Fruit fly (Drosophila melanogaster) whole organism, prepupa: ENCODE results near the gene CG44090.

ENCODE experiments used
- Blimp-1 ChIP-seq: fragments of 200-800 bp; sonication (Bioruptor generic); optimal IDR thresholded peaks from 3 replicates; lab custom pipeline; 2017; ENCODE audit warnings: missing biosample characterization, missing genetic modification characterization, mild to moderate bottlenecking, moderate library complexity, missing genetic modification reagents
- CG10631 ChIP-seq: fragments of 200-800 bp; sonication (Bioruptor generic); optimal IDR thresholded peaks from 2 replicates; lab custom pipeline; 2016; ENCODE audit warnings: missing biosample characterization, missing genetic modification characterization
- CG10669 ChIP-seq: fragments of 200-800 bp; sonication (Bioruptor generic); optimal IDR thresholded peaks from 3 replicates; lab custom pipeline; 2018; ENCODE audit warnings: missing biosample characterization, mild to moderate bottlenecking, missing genetic modification characterization, moderate library complexity
- CG11294 ChIP-seq: fragments of 200-800 bp; sonication (Bioruptor generic); IDR thresholded peaks from 2 replicates; pipeline ENCODE4 v1.3.6; 2022; ENCODE audit warnings: missing biosample characterization, missing genetic modification characterization
- CG11762 ChIP-seq: fragments of 200-800 bp; sonication (Bioruptor generic); optimal IDR thresholded peaks from 3 replicates; lab custom pipeline; 2016; ENCODE audit warnings: missing biosample characterization, missing genetic modification characterization; ENCODE audit not compliant: insufficient read depth
- CG1621 ChIP-seq: fragments of 200-800 bp; sonication (Bioruptor generic); optimal IDR thresholded peaks from 3 replicates; lab custom pipeline; 2018; ENCODE audit warnings: missing biosample characterization, mild to moderate bottlenecking, missing genetic modification characterization
- CG31627 ChIP-seq: fragments of 200-800 bp; sonication (Bioruptor generic); optimal IDR thresholded peaks from 3 replicates; lab custom pipeline; 2016; ENCODE audit warnings: missing biosample characterization, missing genetic modification characterization
- CG32006 ChIP-seq: fragments of 200-800 bp; sonication (Bioruptor generic); optimal IDR thresholded peaks from 3 replicates; lab custom pipeline; 2017; ENCODE audit warnings: missing biosample characterization, mild to moderate bottlenecking, missing genetic modification characterization
- CG34406 ChIP-seq: fragments of 200-800 bp; sonication (Bioruptor generic); optimal IDR thresholded peaks from 3 replicates; lab custom pipeline; 2016; ENCODE audit warnings: missing biosample characterization, missing genetic modification characterization
- CG3919 ChIP-seq: fragments of 200-800 bp; sonication (Bioruptor generic); optimal IDR thresholded peaks from 3 replicates; lab custom pipeline; 2016; ENCODE audit warnings: missing biosample characterization, missing genetic modification characterization
- CG4318 ChIP-seq: fragments of 200-800 bp; sonication (Bioruptor generic); optimal IDR thresholded peaks from 3 replicates; lab custom pipeline; 2017; ENCODE audit warnings: missing biosample characterization, mild to moderate bottlenecking, missing genetic modification characterization
- CG6276 ChIP-seq: fragments of 200-800 bp; sonication (Bioruptor generic); optimal IDR thresholded peaks from 2 replicates; lab custom pipeline; 2017; ENCODE audit warnings: missing biosample characterization, mild to moderate bottlenecking, missing genetic modification characterization
- CG6792 ChIP-seq: fragments of 200-800 bp; sonication (Bioruptor generic); optimal IDR thresholded peaks from 3 replicates; lab custom pipeline; 2016; ENCODE audit warnings: missing biosample characterization, missing genetic modification characterization
- CG6854 ChIP-seq: fragments of 200-800 bp; sonication (Bioruptor generic); optimal IDR thresholded peaks from 2 replicates; lab custom pipeline; 2017; ENCODE audit warnings: missing biosample characterization, mild to moderate bottlenecking, missing genetic modification characterization
- CG7368 ChIP-seq: fragments of 200-800 bp; sonication (Bioruptor generic); optimal IDR thresholded peaks from 3 replicates; lab custom pipeline; 2016; ENCODE audit warnings: missing biosample characterization, missing genetic modification characterization
- CG9139 ChIP-seq: fragments of 200-800 bp; sonication (Bioruptor generic); optimal IDR thresholded peaks from 3 replicates; lab custom pipeline; 2017; ENCODE audit warnings: missing biosample characterization, mild to moderate bottlenecking, missing genetic modification characterization
- Eip75B ChIP-seq: fragments of 200-800 bp; sonication (Bioruptor generic); optimal IDR thresholded peaks from 3 replicates; lab custom pipeline; 2016; ENCODE audit warnings: missing biosample characterization, missing genetic modification characterization
- Eip78C ChIP-seq: fragments of 200-800 bp; sonication (Bioruptor generic); peaks from one replicate; lab custom pipeline; 2016; ENCODE audit warnings: missing biosample characterization, missing genetic modification characterization
- Ets21C ChIP-seq: fragments of 200-800 bp; sonication (Bioruptor generic); optimal IDR thresholded peaks from 3 replicates; lab custom pipeline; 2016; ENCODE audit warnings: missing biosample characterization, missing genetic modification characterization
- Ets96B ChIP-seq: fragments of 200-800 bp; optimal IDR thresholded peaks from 2 replicates; lab custom pipeline; 2019; ENCODE audit warnings: missing biosample characterization, mild to moderate bottlenecking, missing genetic modification characterization, moderate library complexity
- Hr39 ChIP-seq: fragments of 200-800 bp; sonication (Bioruptor generic); optimal IDR thresholded peaks from 2 replicates; lab custom pipeline; 2016; ENCODE audit warnings: missing biosample characterization, missing genetic modification characterization
- Hr4 ChIP-seq: fragments of 200-800 bp; sonication (Bioruptor generic); optimal IDR thresholded peaks from 3 replicates; lab custom pipeline; 2016; ENCODE audit warnings: missing biosample characterization, missing genetic modification characterization
- Lpt ChIP-seq: fragments of 200-800 bp; sonication (Bioruptor generic); optimal IDR thresholded peaks from 3 replicates; lab custom pipeline; 2016; ENCODE audit warnings: missing biosample characterization, missing genetic modification characterization
- Met ChIP-seq: fragments of 200-800 bp; sonication (Bioruptor generic); optimal IDR thresholded peaks from 3 replicates; lab custom pipeline; 2016; ENCODE audit warnings: missing biosample characterization, missing genetic modification characterization
- OdsH ChIP-seq: fragments of 200-800 bp; sonication (Bioruptor generic); optimal IDR thresholded peaks from 3 replicates; lab custom pipeline; 2016; ENCODE audit warnings: missing biosample characterization, missing genetic modification characterization
- Smox ChIP-seq: fragments of 200-800 bp; sonication (Bioruptor generic); optimal IDR thresholded peaks from 3 replicates; lab custom pipeline; 2016; ENCODE audit warnings: missing biosample characterization, missing genetic modification characterization
- Sox14 ChIP-seq: fragments of 200-800 bp; sonication (Bioruptor generic); optimal IDR thresholded peaks from 3 replicates; lab custom pipeline; 2016; ENCODE audit warnings: missing biosample characterization, missing genetic modification characterization
- Sox15 ChIP-seq: fragments of 200-800 bp; sonication (Bioruptor generic); optimal IDR thresholded peaks from 3 replicates; lab custom pipeline; 2016; ENCODE audit warnings: missing biosample characterization, missing genetic modification characterization
- achi ChIP-seq: fragments of 200-800 bp; sonication (Bioruptor generic); optimal IDR thresholded peaks from 3 replicates; lab custom pipeline; 2016; ENCODE audit warnings: missing biosample characterization, missing genetic modification characterization
- acj6 ChIP-seq: fragments of 200-800 bp; sonication (Bioruptor generic); optimal IDR thresholded peaks from 3 replicates; lab custom pipeline; 2016; ENCODE audit warnings: missing biosample characterization, missing genetic modification characterization
- cyc ChIP-seq: fragments of 200-800 bp; sonication (Bioruptor generic); optimal IDR thresholded peaks from 3 replicates; lab custom pipeline; 2016; ENCODE audit warnings: missing biosample characterization, missing genetic modification characterization
- dac ChIP-seq: fragments of 200-800 bp; sonication (Bioruptor generic); optimal IDR thresholded peaks from 2 replicates; lab custom pipeline; 2017; ENCODE audit warnings: missing biosample characterization, mild to moderate bottlenecking, missing genetic modification characterization
- dsx ChIP-seq: fragments of 200-800 bp; optimal IDR thresholded peaks from 3 replicates; lab custom pipeline; 2019; ENCODE audit warnings: missing biosample characterization, mild to moderate bottlenecking, missing genetic modification characterization, moderate library complexity; ENCODE audit not compliant: poor library complexity, severe bottlenecking
- eg ChIP-seq: fragments of 200-800 bp; sonication (Bioruptor generic); IDR thresholded peaks from 3 replicates; pipeline ENCODE4 v1.3.6; 2022; ENCODE audit warnings: missing biosample characterization, missing genetic modification characterization
- esn ChIP-seq: fragments of 200-800 bp; sonication (Bioruptor generic); optimal IDR thresholded peaks from 2 replicates; lab custom pipeline; 2016; ENCODE audit warnings: missing biosample characterization, mild to moderate bottlenecking, missing genetic modification characterization, moderate library complexity
- fd59A ChIP-seq: fragments of 200-800 bp; sonication (Bioruptor generic); optimal IDR thresholded peaks from 2 replicates; lab custom pipeline; 2017; ENCODE audit warnings: missing biosample characterization, mild to moderate bottlenecking, missing genetic modification characterization, missing genetic modification reagents
- fd85E ChIP-seq: fragments of 200-800 bp; sonication (Bioruptor generic); optimal IDR thresholded peaks from 3 replicates; lab custom pipeline; 2016; ENCODE audit warnings: missing biosample characterization, missing genetic modification characterization
- fkh ChIP-seq: fragments of 200-800 bp; sonication (Bioruptor generic); optimal IDR thresholded peaks from 3 replicates; lab custom pipeline; 2017; ENCODE audit warnings: missing biosample characterization, mild to moderate bottlenecking, missing genetic modification characterization, moderate library complexity
- lz ChIP-seq: fragments of 200-800 bp; sonication (Bioruptor generic); optimal IDR thresholded peaks from 3 replicates; lab custom pipeline; 2016; ENCODE audit warnings: missing biosample characterization, missing genetic modification characterization
- net ChIP-seq: fragments of 200-800 bp; sonication (Bioruptor generic); optimal IDR thresholded peaks from 3 replicates; lab custom pipeline; 2016; ENCODE audit warnings: missing biosample characterization, missing genetic modification characterization
- pdm3 ChIP-seq: fragments of 200-800 bp; sonication (Bioruptor generic); optimal IDR thresholded peaks from 3 replicates; lab custom pipeline; 2016; ENCODE audit warnings: missing biosample characterization, missing genetic modification characterization
- salr ChIP-seq, 2 experiments: fragments of 200-800 bp; sonication (Bioruptor generic); optimal IDR thresholded peaks; 3 replicates each; lab custom pipeline; 2016 to 2018; ENCODE audit warnings: missing biosample characterization in 2 of 2, missing genetic modification characterization in 2 of 2, mild to moderate bottlenecking in 1 of 2
- svp ChIP-seq: fragments of 200-800 bp; sonication (Bioruptor generic); peaks from one replicate; lab custom pipeline; 2016; ENCODE audit warnings: missing biosample characterization, missing genetic modification characterization
- topi ChIP-seq: fragments of 200-800 bp; sonication (Bioruptor generic); optimal IDR thresholded peaks from 3 replicates; lab custom pipeline; 2016; ENCODE audit warnings: missing biosample characterization, missing genetic modification characterization
- vri ChIP-seq: fragments of 200-800 bp; sonication (Bioruptor generic); optimal IDR thresholded peaks from 3 replicates; lab custom pipeline; 2016; ENCODE audit warnings: missing biosample characterization, mild to moderate bottlenecking, missing genetic modification characterization

The CG44090 gene

DNA sequence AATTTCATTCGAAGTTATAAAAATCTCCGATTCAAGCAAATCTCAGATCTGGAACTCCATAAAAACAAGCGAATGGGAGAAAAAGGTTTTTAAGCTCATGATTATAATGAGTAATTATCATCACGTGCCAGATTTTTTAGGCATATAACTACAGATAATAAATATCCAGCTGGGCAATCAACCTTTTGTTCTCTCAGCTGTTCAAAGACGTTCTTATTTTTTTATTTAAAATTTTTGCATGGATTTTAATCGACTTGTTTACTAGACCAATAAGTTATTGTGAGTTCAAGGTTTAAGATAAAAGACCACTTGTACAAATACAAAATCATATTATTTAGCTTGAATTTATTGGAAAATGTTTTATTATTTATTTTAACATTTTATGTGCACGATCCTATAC lies 30.1 kb downstream of the CG44090 start:
- no peak for TF ChIP-seq esn (GFP tag; lab: Kevin White, UChicago)
- TF ChIP-seq fkh: peak; percentile 29
- no peak for TF ChIP-seq pdm3 (GFP tag; lab: Kevin White, UChicago)
- TF ChIP-seq vri (GFP tag; lab: Kevin White, UChicago): peak; percentile 47
- no peak for TF ChIP-seq CG6854 (GFP tag; lab: Kevin White, UChicago)
- no peak for TF ChIP-seq dac

DNA sequence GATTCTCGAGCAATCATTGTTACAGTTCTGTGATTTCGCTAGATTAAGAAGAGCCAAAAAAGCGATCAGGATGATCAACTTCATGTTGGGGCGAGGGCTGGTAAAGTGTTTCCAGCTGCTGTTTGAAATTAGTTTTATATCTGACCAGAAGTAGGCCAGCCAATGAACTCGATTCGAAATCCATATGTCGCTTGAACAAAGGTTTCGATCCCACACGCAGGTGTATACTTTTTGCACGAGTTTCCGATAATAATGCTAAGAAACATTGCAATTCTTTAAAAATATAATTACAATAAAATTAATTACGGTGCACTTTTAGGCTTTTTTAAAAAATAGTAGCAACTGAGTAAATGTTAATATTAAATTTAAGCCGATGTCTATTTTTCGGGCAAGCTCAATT lies 30.6 kb downstream of the CG44090 start, which contains the start of gene CG34280:
TSS of gene CG34280 (minus strand) at position 101 of the 400 bp plus-strand sequence.
- peak; percentile 48 for TF ChIP-seq Sox14 (GFP tag; lab: Kevin White, UChicago)
- TF ChIP-seq Lpt: no peak
- TF ChIP-seq, all 60 proteins: peak for 1

DNA sequence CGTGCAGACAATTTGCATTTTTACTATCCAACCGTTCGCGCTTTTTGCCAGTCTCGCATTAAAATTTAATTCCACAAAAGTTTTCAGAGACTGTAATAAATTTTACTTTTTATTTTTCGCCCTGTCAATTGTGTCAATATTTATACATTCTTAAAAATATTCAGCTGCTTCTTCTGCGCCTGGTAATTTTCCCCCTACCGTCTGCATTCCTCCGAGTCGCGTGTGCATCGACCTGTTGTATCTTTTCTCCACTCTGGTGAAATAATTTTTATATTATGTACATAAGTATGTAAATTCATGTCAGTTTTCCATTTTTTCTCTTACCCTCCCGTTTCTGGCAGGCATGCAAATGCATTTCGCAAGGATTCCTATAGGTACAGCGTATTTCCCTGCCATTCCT lies 31.0 kb downstream of the CG44090 start, which contains the start of gene CG34279:
TSS of gene CG34279 (minus strand) at position 101 of the 400 bp plus-strand sequence.
- no peak for TF ChIP-seq CG11294 (GFP tag; lab: Robert Waterston, UW)
- no peak for TF ChIP-seq eg
- TF ChIP-seq CG6854 (GFP tag; lab: Kevin White, UChicago): no peak

DNA sequence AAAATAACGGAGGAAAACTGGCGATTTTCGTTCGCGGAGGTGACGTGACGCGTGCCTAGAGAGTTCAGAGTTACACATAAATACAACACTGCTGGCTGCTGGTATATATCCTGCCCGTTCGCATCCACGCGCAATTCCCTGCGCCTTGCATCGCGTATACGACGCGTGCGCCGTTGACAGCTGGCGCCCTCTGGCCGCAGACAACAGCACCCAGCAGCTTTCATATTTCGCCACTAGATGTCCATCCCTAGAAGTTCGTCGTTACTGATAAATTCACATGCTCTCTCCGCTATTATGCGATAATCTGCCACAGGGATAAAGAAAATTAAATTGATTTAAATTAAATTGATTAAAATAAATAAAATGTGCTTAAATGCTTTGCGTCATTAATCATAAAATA lies 31.8 kb downstream of the CG44090 start, which contains the start of gene Sur-8:
TSS of gene Sur-8 (minus strand) at position 82 of the 400 bp plus-strand sequence.
- TF ChIP-seq cyc (GFP tag; lab: Kevin White, UChicago): peak; percentile 63
- TF ChIP-seq Met (GFP tag; lab: Kevin White, UChicago): peak; percentile 54
- TF ChIP-seq acj6 (GFP tag; lab: Kevin White, UChicago): peak; percentile 33
- peak; percentile 8 for TF ChIP-seq CG7368 (GFP tag; lab: Kevin White, UChicago)
- no peak for TF ChIP-seq achi (GFP tag; lab: Kevin White, UChicago)
- peak; percentile 7 for TF ChIP-seq CG10631 (GFP tag; lab: Kevin White, UChicago)
- peak; percentile 62 for TF ChIP-seq esn (GFP tag; lab: Kevin White, UChicago)
- TF ChIP-seq fd59A: no peak
- TF ChIP-seq CG3919: peak; percentile 69
- no peak for TF ChIP-seq CG6276
- TF ChIP-seq Sox14 (GFP tag; lab: Kevin White, UChicago): peak; percentile 52
- TF ChIP-seq CG11294 (GFP tag; lab: Robert Waterston, UW): no peak
- no peak for TF ChIP-seq Ets96B
- no peak for TF ChIP-seq CG4318 (GFP tag; lab: Kevin White, UChicago)
- TF ChIP-seq salr (GFP tag; optimal IDR thresholded peaks at IDR 0.05; lab: Kevin White, UChicago): no peak
- TF ChIP-seq Hr4: peak; percentile 31
- TF ChIP-seq CG6854 (GFP tag; lab: Kevin White, UChicago): no peak
- no peak for TF ChIP-seq CG1621 (tag; lab: Kevin White, UChicago)
- peak; percentile 1 for TF ChIP-seq fkh
- peak; percentile 51 for TF ChIP-seq OdsH
- peak; percentile 23 for TF ChIP-seq CG6792 (GFP tag; lab: Kevin White, UChicago)
- peak; percentile 30 for TF ChIP-seq Eip75B
- TF ChIP-seq dsx (GFP tag; lab: Kevin White, UChicago): no peak
- TF ChIP-seq CG9139 (GFP tag; lab: Kevin White, UChicago): peak; percentile 9
- TF ChIP-seq net (GFP tag; lab: Kevin White, UChicago): peak; percentile 49
- peak; percentile 65 for TF ChIP-seq pdm3 (GFP tag; lab: Kevin White, UChicago)
- peak; percentile 68 for TF ChIP-seq svp
- peak; percentile 58 for TF ChIP-seq CG31627 (GFP tag; lab: Kevin White, UChicago)
- peak; percentile 35 for TF ChIP-seq vri (GFP tag; lab: Kevin White, UChicago)
- TF ChIP-seq Blimp-1 (GFP tag; lab: Kevin White, UChicago): no peak
- TF ChIP-seq Eip78C (GFP tag; lab: Kevin White, UChicago): peak; percentile 76
- no peak for TF ChIP-seq Sox15 (GFP tag; lab: Kevin White, UChicago)
- TF ChIP-seq lz (GFP tag; lab: Kevin White, UChicago): peak; percentile 55
- peak; percentile 6 for TF ChIP-seq CG34406
- peak; percentile 4 for TF ChIP-seq Ets21C
- TF ChIP-seq CG32006: peak; percentile 26
- TF ChIP-seq Smox (GFP tag; lab: Kevin White, UChicago): peak; percentile 30
- TF ChIP-seq CG10669: no peak
- TF ChIP-seq Hr39 (GFP tag; lab: Kevin White, UChicago): peak; percentile 64
- TF ChIP-seq fd85E (GFP tag; lab: Kevin White, UChicago): no peak
- TF ChIP-seq CG11762 (GFP tag; lab: Kevin White, UChicago): peak; percentile 15
- TF ChIP-seq dac: peak; percentile 27
- peak; percentile 32 for TF ChIP-seq topi (GFP tag; lab: Kevin White, UChicago)
